Worm (Caenorhabditis elegans) whole organism, late embryonic: ENCODE data around the gene hyl-2.
A peak's percentile ranks its signal among the peaks of the same experiment; 100 is the strongest.

Source experiments
- ceh-14 ChIP-seq: sonication (generic microtip); optimal IDR thresholded peaks from 2 replicates; lab custom pipeline; 2016; ENCODE audit warnings: missing genotype, missing genetic modification characterization, missing compliant biosample characterization
- ceh-18 ChIP-seq: sonication (generic microtip); optimal IDR thresholded peaks from 2 replicates; lab custom pipeline; 2016; ENCODE audit warnings: missing genetic modification characterization, missing compliant biosample characterization
- dmd-4 ChIP-seq: sonication (generic microtip); optimal IDR thresholded peaks from 2 replicates; lab custom pipeline; 2016; ENCODE audit warnings: borderline replicate concordance, missing genetic modification characterization, missing compliant biosample characterization
- fkh-6 ChIP-seq: sonication (generic microtip); optimal IDR thresholded peaks from 2 replicates; lab custom pipeline; 2016; ENCODE audit warnings: missing genetic modification characterization, missing compliant biosample characterization
- pha-2 ChIP-seq: sonication (generic microtip); optimal IDR thresholded peaks from 2 replicates; lab custom pipeline; 2017; ENCODE audit warnings: mild to moderate bottlenecking, missing genetic modification characterization, missing compliant biosample characterization

DNA sequence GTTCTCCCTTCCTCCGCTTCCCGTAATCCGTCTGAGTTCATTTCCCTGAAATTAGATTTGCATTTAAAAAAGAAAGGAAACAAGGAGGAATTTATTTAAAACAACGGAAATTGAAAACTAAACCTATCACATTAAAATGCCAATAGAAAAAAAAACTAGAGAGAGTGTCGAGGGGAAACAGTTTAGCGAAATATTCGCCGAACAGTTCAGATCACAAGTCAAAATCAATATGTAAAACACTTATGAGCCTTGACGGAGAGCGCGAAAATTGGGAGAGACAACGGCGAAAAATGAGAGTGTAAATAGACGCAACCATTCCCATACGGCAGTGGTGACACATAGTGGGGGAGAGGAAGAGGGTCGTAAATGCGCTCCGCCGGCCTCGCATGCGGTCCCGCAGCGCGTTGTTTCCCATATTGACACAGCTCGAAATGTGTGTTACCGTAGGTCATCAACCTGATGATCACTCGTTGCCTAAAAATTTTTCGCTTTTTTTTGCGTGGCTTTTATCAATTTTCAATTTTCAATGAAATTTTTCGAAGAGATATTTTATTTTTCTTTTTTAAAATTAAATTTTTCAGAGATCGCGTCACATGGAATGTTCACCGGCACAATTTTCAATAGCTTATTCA is 12.6 kb upstream of the hyl-2 start, which contains the start of the genes dnj-14 and glit-1:
- TF ChIP-seq pha-2 (tag; lab: Kevin White, UChicago) (no peak), ceh-18 (tag; lab: Kevin White, UChicago) (peak; percentile 85), dmd-4 (tag; lab: Kevin White, UChicago) (no peak), fkh-6 (peak; percentile 23), ceh-14 (tag; lab: Kevin White, UChicago) (peak; percentile 43)
